Fruit fly (Drosophila melanogaster) whole organism, larva: ENCODE measurements around the gene Nin.
A peak's percentile ranks its signal among the peaks of the same experiment; 100 is the strongest.

Source experiments
- noc ChIP-seq: fragments of 200-800 bp; sonication (Bioruptor generic); optimal IDR thresholded peaks from 3 replicates; lab custom pipeline; 2019; ENCODE audit warnings: missing biosample characterization, mild to moderate bottlenecking, missing genetic modification characterization, moderate library complexity

Gene Nin

dm6 chr2L:5260267-5260666 is 18.1 kb downstream of the Nin start:
- TF ChIP-seq noc (tag; lab: Kevin White, UChicago) = no peak

dm6 chr2L:5259076-5259843 is 19.1 kb downstream of the Nin start:
- TF ChIP-seq noc (tag; lab: Kevin White, UChicago) = no peak

- no peak for TF ChIP-seq noc (tag; lab: Kevin White, UChicago)
Observed at dm6 chr2L:5256036-5256846, 22.1 kb downstream of the Nin start.

dm6 chr2L:5254105-5254711 is 24.1 kb downstream of the Nin start:
- no peak for TF ChIP-seq noc (tag; lab: Kevin White, UChicago)

- TF ChIP-seq noc (tag; lab: Kevin White, UChicago) = no peak
Observed at dm6 chr2L:5252399-5253030, 25.8 kb downstream of the Nin start.

- no peak for TF ChIP-seq noc (tag; lab: Kevin White, UChicago)
Observed at dm6 chr2L:5251725-5252124, 26.6 kb downstream of the Nin start.

- no peak for TF ChIP-seq noc (tag; lab: Kevin White, UChicago)
Observed at dm6 chr2L:5251150-5251549, 27.2 kb downstream of the Nin start.

dm6 chr2L:5249766-5250165 is 28.6 kb downstream of the Nin start:
- no peak for TF ChIP-seq noc (tag; lab: Kevin White, UChicago)

- TF ChIP-seq noc (tag; lab: Kevin White, UChicago) = no peak
Observed at dm6 chr2L:5248582-5248981, 29.8 kb downstream of the Nin start.

- TF ChIP-seq noc (tag; lab: Kevin White, UChicago) = no peak
Observed at dm6 chr2L:5247812-5248211, 30.5 kb downstream of the Nin start.

dm6 chr2L:5247384-5247783 is 31.0 kb downstream of the Nin start:
- no peak for TF ChIP-seq noc (tag; lab: Kevin White, UChicago)

dm6 chr2L:5245363-5245892 is 32.9 kb downstream of the Nin start:
- no peak for TF ChIP-seq noc (tag; lab: Kevin White, UChicago)

dm6 chr2L:5242194-5242914 is 36.0 kb downstream of the Nin start:
- peak; percentile 92 for TF ChIP-seq noc (tag; lab: Kevin White, UChicago)

- no peak for TF ChIP-seq noc (tag; lab: Kevin White, UChicago)
Observed at dm6 chr2L:5240520-5240919, 37.8 kb downstream of the Nin start.
